Worm (Caenorhabditis elegans): Measurements from ENCODE around the gene dos-2.

dos-2 gene

DNA sequence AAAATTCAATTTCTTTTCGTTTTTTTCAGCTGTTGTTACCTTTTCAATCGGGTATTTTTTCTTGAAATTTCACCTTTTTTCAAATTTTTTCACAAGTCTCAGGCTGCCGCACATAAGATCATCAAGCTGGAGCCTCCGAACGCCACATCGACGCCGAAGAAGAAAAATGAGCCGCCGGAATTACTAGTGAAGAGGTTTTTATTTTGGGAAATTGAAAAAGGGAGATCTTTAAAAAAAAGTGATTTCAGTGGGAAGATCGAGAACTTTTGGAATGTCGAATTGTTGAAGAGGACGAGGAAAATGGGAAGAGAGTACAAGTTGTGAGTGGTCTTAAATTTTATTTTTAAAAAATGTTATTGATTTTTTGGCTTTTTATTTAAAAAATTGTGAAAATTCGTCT, 26.0 kb upstream of the dos-2 start, which contains the start of gene sea-2:
sea-2 (plus strand) TSS at position 301 of the 400 bp plus-strand sequence.
- TF ChIP-seq fkh-10 (GFP tag; optimal IDR thresholded peaks at IDR 0.05), result no peak
- TF ChIP-seq sea-2 (GFP tag; optimal IDR thresholded peaks at IDR 0.05), result no peak
- TF ChIP-seq ztf-4 (tag; optimal IDR thresholded peaks at IDR 0.05), result no peak
- no peak for TF ChIP-seq nhr-11 (tag; optimal IDR thresholded peaks at IDR 0.05)
- TF ChIP-seq nhr-76 (tag; optimal IDR thresholded peaks at IDR 0.05), result no peak
- no peak for TF ChIP-seq nhr-28 (tag; optimal IDR thresholded peaks at IDR 0.05)
- TF ChIP-seq unc-62 (GFP tag; optimal IDR thresholded peaks at IDR 0.05), result no peak
- TF ChIP-seq ZK546.5 (tag; optimal IDR thresholded peaks at IDR 0.05), result no peak
- no peak for TF ChIP-seq R02D3.7 (tag; optimal IDR thresholded peaks at IDR 0.05)
- TF ChIP-seq elt-3 (tag; optimal IDR thresholded peaks at IDR 0.05), result no peak
- no peak for TF ChIP-seq nhr-25 (tag; optimal IDR thresholded peaks at IDR 0.05)

DNA sequence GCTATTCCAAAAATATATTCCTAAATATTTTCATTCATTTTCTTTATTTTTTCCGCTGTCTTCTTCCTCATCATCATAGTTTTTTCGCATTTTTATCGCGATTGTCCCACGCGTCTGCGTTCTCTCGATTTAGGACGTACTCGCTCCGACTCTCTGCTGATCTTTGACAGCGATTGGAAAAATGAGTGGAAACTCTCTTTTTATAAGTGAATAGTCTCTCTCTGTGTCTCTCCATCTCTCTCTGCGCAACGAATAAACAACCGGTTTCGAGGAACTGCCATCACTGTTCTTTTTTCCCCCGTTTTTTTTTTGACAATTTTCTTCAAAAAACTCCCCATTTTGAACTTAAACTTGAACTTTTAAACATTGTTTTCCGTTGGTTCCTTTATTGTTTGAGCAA, 24.7 kb upstream of the dos-2 start:
- TF ChIP-seq snpc-4 (tag; optimal IDR thresholded peaks at IDR 0.05), result no peak
- TF ChIP-seq lin-15B (tag; optimal IDR thresholded peaks at IDR 0.05), result no peak
- no peak for TF ChIP-seq nhr-28 (tag; optimal IDR thresholded peaks at IDR 0.05)
- no peak for TF ChIP-seq aly-2 (tag; optimal IDR thresholded peaks at IDR 0.05)
- no peak for TF ChIP-seq ZK546.5 (tag; optimal IDR thresholded peaks at IDR 0.05)
- peak; percentile 55 for TF ChIP-seq elt-1 (tag; optimal IDR thresholded peaks at IDR 0.05)
- no peak for TF ChIP-seq zag-1 (tag; optimal IDR thresholded peaks at IDR 0.05)
- peak; percentile 62 for TF ChIP-seq nhr-23 (tag; optimal IDR thresholded peaks at IDR 0.05)
- no peak for TF ChIP-seq nhr-43 (tag; optimal IDR thresholded peaks at IDR 0.05; ENCODE audit: poor library complexity, severe bottlenecking)
- no peak for TF ChIP-seq elt-3 (tag; optimal IDR thresholded peaks at IDR 0.05)
- no peak for TF ChIP-seq ceh-9 (tag; optimal IDR thresholded peaks at IDR 0.05)
- TF ChIP-seq jun-1 (tag; optimal IDR thresholded peaks at IDR 0.05), result no peak
- no peak for TF ChIP-seq lin-39 (tag; optimal IDR thresholded peaks at IDR 0.05)
- no peak for TF ChIP-seq ztf-11 (tag; optimal IDR thresholded peaks at IDR 0.05)
- peak; percentile 54 for TF ChIP-seq nhr-25 (tag; optimal IDR thresholded peaks at IDR 0.05)
- no peak for TF ChIP-seq mdl-1 (tag; optimal IDR thresholded peaks at IDR 0.05)
- peak; percentile 72 for TF ChIP-seq pha-4 (tag; optimal IDR thresholded peaks at IDR 0.05)
- peak; percentile 40 for TF ChIP-seq nfya-1 (tag; optimal IDR thresholded peaks at IDR 0.05; ENCODE audit: insufficient read depth)
- no peak for TF ChIP-seq skn-1 (tag; optimal IDR thresholded peaks at IDR 0.05)
- no peak for TF ChIP-seq ztf-4 (tag; optimal IDR thresholded peaks at IDR 0.05)
- no peak for TF ChIP-seq sea-2 (GFP tag; optimal IDR thresholded peaks at IDR 0.05)
- TF ChIP-seq eor-1 (tag; optimal IDR thresholded peaks at IDR 0.05), result no peak

DNA sequence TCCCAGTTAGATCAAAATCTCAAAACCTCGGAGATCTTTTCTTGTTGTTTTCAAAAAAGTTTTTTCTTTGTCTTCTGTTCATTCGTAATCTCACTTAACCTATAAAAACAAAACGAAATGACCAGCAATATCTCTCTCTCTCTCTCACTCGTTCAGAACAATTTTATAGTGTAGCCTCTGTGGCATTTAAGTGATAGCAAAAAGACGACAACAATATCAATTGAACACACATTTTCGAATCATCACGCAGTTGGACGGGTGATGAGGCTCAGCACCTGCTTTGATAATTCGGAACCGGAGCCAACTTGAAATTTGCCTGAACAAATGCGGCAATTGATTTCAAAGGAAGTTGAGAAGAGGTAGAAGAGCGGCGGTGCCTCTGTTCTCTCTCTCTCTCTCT, 23.7 kb upstream of the dos-2 start:
- TF ChIP-seq sea-2 (GFP tag; optimal IDR thresholded peaks at IDR 0.05) (no peak), ama-1 (optimal IDR thresholded peaks at IDR 0.05) (no peak), jun-1 (tag; optimal IDR thresholded peaks at IDR 0.05) (no peak), hmg-11 (tag; optimal IDR thresholded peaks at IDR 0.05) (no peak), nhr-76 (tag; optimal IDR thresholded peaks at IDR 0.05) (no peak), aly-2 (tag; optimal IDR thresholded peaks at IDR 0.05) (no peak), zag-1 (tag; optimal IDR thresholded peaks at IDR 0.05) (no peak), nhr-23 (tag; optimal IDR thresholded peaks at IDR 0.05) (no peak), ZK546.5 (tag; optimal IDR thresholded peaks at IDR 0.05) (no peak)

DNA sequence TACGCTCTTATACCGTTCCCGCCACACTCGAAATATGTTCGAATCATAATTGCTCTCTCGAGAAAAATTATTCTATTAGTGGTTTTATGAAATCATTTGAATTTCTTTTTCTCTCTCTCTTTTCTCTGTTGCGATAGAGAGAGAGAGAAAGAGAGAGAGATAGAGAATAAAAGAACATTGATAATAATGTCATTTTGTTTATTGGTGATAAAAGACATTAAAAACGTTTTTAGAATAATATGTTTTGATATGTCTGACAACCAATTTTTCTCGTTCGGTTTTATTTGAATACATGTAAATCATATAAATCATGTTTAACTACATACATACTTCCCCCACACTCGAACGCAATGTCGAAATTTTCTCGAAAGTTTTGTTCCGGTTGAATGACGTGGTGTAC, 23.1 kb upstream of the dos-2 start:
- TF ChIP-seq nhr-237 (tag; optimal IDR thresholded peaks at IDR 0.05), result no peak
- peak; percentile 63 for TF ChIP-seq egl-5 (tag; optimal IDR thresholded peaks at IDR 0.05)
- peak; percentile 30 for TF ChIP-seq pha-4 (tag; optimal IDR thresholded peaks at IDR 0.05)
- TF ChIP-seq pqm-1 (tag; optimal IDR thresholded peaks at IDR 0.05), result peak; percentile 30
- TF ChIP-seq elt-2 (tag; optimal IDR thresholded peaks at IDR 0.05), result peak; percentile 69
- no peak for TF ChIP-seq mml-1 (tag; optimal IDR thresholded peaks at IDR 0.05)

DNA sequence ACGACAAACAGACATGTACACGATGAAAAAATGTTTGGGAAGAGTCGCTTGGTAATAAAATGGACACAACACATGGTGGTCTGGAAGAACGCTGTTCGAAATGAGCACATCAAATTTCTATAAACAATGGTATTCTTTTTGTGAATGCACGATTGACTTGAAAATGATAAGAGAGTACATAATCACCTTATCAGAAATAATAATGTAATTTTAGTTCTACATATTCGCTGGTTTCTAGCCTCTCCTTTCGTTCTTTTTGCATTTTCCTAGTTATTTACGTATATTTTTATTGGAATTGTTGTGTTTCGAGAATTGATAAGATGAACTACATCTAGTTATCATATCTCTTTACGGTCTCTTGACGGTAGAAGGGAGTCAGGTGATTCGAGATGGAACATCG, 22.0 kb upstream of the dos-2 start:
- TF ChIP-seq elt-2 (tag; optimal IDR thresholded peaks at IDR 0.05), result peak; percentile 91
- TF ChIP-seq ZK546.5 (tag; optimal IDR thresholded peaks at IDR 0.05), result no peak
- TF ChIP-seq ceh-28 (tag; optimal IDR thresholded peaks at IDR 0.05), result peak; percentile 26
- peak; percentile 20 for TF ChIP-seq pha-4 (tag; optimal IDR thresholded peaks at IDR 0.05)
- no peak for TF ChIP-seq elt-3 (tag; optimal IDR thresholded peaks at IDR 0.05)
- TF ChIP-seq fos-1 (tag; optimal IDR thresholded peaks at IDR 0.05), result no peak
- no peak for TF ChIP-seq nhr-12 (tag; optimal IDR thresholded peaks at IDR 0.05)
- TF ChIP-seq pqm-1 (tag; optimal IDR thresholded peaks at IDR 0.05), result peak; percentile 46

Measured in whole organism, L3 larva.